Fruit fly (Drosophila melanogaster): ENCODE data around the gene CG42523.

CG42523 gene

DNA sequence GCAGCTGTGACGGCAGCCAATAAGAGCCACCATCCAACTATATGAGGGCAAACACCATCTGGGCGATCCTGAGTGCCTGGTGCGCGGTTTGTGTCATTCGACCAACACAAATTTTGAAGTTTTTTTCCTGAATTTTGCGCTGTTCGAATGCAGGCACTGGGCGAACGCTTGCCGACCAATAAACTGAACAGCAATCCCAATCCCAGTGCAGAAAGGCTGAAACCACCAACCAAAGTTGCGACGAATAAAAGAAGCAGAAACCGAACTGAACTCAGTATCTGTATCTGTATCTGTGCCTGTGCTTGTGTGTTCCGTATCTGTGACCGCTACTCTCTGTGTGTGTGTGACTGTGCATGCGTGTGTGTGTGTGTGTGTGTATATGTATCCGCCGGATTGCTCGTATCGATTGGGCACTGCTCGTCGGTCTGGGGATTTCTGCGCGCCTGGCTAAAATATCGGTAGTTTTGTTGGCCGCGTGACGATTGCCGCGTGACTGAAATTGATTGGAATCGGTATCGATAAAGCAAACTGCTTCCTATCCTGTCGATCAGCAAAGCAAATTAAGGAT lies 48.9 kb downstream of the CG42523 start:
- no peak for TF ChIP-seq NK7.1 (GFP tag; optimal IDR thresholded peaks at IDR 0.05)
- TF ChIP-seq CG3281 (GFP tag; optimal IDR thresholded peaks at IDR 0.05) = no peak
- TF ChIP-seq CG7271 (tag; optimal IDR thresholded peaks at IDR 0.05) = no peak
- TF ChIP-seq Bgb (GFP tag; IDR thresholded peaks at IDR 0.05; ENCODE audit: partially characterized antibody) = peak; percentile 76
- TF ChIP-seq PHDP (tag; optimal IDR thresholded peaks at IDR 0.05) = no peak
- TF ChIP-seq H2.0 (GFP tag; IDR thresholded peaks at IDR 0.05) = no peak
- TF ChIP-seq Blimp-1 (GFP tag; optimal IDR thresholded peaks at IDR 0.05) = no peak
- TF ChIP-seq Sin3A (optimal IDR thresholded peaks at IDR 0.05) = no peak
- TF ChIP-seq az2 (GFP tag; optimal IDR thresholded peaks at IDR 0.05) = no peak
- TF ChIP-seq pnt (GFP tag; optimal IDR thresholded peaks at IDR 0.05) = no peak
- peak; percentile 9; the same call in 1 of the 3 replicates for TF ChIP-seq CG11695 (GFP tag; IDR thresholded peaks at IDR 0.05)
- no peak for TF ChIP-seq E2f2 (GFP tag; IDR thresholded peaks at IDR 0.05)
- TF ChIP-seq CG6765 (GFP tag; optimal IDR thresholded peaks at IDR 0.05) = peak; percentile 23
- TF ChIP-seq BEAF-32 (GFP tag; optimal IDR thresholded peaks at IDR 0.05) = peak; percentile 71
- TF ChIP-seq CG32767 (GFP tag; IDR thresholded peaks at IDR 0.05) = peak; percentile 86
- no peak for TF ChIP-seq sisA (GFP tag; IDR thresholded peaks at IDR 0.05)
- TF ChIP-seq jumu (GFP tag; optimal IDR thresholded peaks at IDR 0.05) = no peak
- TF ChIP-seq CG2129 (GFP tag; IDR thresholded peaks at IDR 0.05; ENCODE audit: partially characterized antibody) = no peak; the same call in 1 of the 2 replicates
- no peak for TF ChIP-seq fru (optimal IDR thresholded peaks at IDR 0.05)
- no peak for TF ChIP-seq CG15696 (tag; optimal IDR thresholded peaks at IDR 0.05)
- no peak for TF ChIP-seq Myb (GFP tag; optimal IDR thresholded peaks at IDR 0.05)
- no peak for TF ChIP-seq CG10321 (GFP tag; IDR thresholded peaks at IDR 0.05)
- TF ChIP-seq CG1603 (tag; optimal IDR thresholded peaks at IDR 0.05) = peak; percentile 2
- no peak for TF ChIP-seq CG7745 (tag; optimal IDR thresholded peaks at IDR 0.05)
- TF ChIP-seq CG4730 (GFP tag; IDR thresholded peaks at IDR 0.05) = no peak
- peak; percentile 41 for TF ChIP-seq fd64A (GFP tag; optimal IDR thresholded peaks at IDR 0.05)
- TF ChIP-seq Abd-B (GFP tag; optimal IDR thresholded peaks at IDR 0.05) = no peak
- TF ChIP-seq zen2 (GFP tag; IDR thresholded peaks at IDR 0.05; ENCODE audit: partially characterized antibody) = peak; percentile 76
- TF ChIP-seq CG13424 (tag; optimal IDR thresholded peaks at IDR 0.05) = no peak
- TF ChIP-seq CG12391 (tag; optimal IDR thresholded peaks at IDR 0.05) = no peak
- TF ChIP-seq disco-r (GFP tag; optimal IDR thresholded peaks at IDR 0.05) = no peak
- TF ChIP-seq emc (GFP tag; optimal IDR thresholded peaks at IDR 0.05) = no peak
- no peak for TF ChIP-seq mam (GFP tag; optimal IDR thresholded peaks at IDR 0.05)
- TF ChIP-seq pb (GFP tag; optimal IDR thresholded peaks at IDR 0.05) = no peak
- peak; percentile 17 for TF ChIP-seq wek (GFP tag; optimal IDR thresholded peaks at IDR 0.05)
- no peak for TF ChIP-seq tap (tag; optimal IDR thresholded peaks at IDR 0.05)
- TF ChIP-seq sug (tag; optimal IDR thresholded peaks at IDR 0.05) = peak; percentile 69
- TF ChIP-seq trem (tag; optimal IDR thresholded peaks at IDR 0.05) = no peak
- peak; percentile 69 for TF ChIP-seq Med (GFP tag)
- peak; percentile 48; the same call in 1 of the 2 replicates for TF ChIP-seq CG32532 (GFP tag; IDR thresholded peaks at IDR 0.05)
- peak; percentile 65 for TF ChIP-seq vnd (GFP tag; IDR thresholded peaks at IDR 0.05; ENCODE audit: partially characterized antibody)
- no peak for TF ChIP-seq gem (tag; optimal IDR thresholded peaks at IDR 0.05)
- TF ChIP-seq Optix (GFP tag; IDR thresholded peaks at IDR 0.05) = peak; percentile 57; the same call in 2 of the 3 replicates
- TF ChIP-seq tx (GFP tag; optimal IDR thresholded peaks at IDR 0.05) = no peak
- TF ChIP-seq Lhr (GFP tag; optimal IDR thresholded peaks at IDR 0.05) = peak; percentile 97
- no peak for TF ChIP-seq chif (GFP tag; optimal IDR thresholded peaks at IDR 0.05)
- no peak; the same call in 1 of the 2 replicates for TF ChIP-seq sob (GFP tag; IDR thresholded peaks at IDR 0.05)
- no peak for TF ChIP-seq Mes4 (GFP tag; optimal IDR thresholded peaks at IDR 0.05)
- TF ChIP-seq crol (GFP tag; IDR thresholded peaks at IDR 0.05) = peak; percentile 59
- no peak for TF ChIP-seq CG16815 (GFP tag; optimal IDR thresholded peaks at IDR 0.05)
- peak; percentile 89 for TF ChIP-seq rib (GFP tag; IDR thresholded peaks at IDR 0.05)

Data from whole organism, embryonic.